Fruit fly (Drosophila melanogaster) Kc167 (cell line): ENCODE measurements around the gene CG43390.

Experiments
- Myc ChIP-seq: fragments of >200 bp; optimal IDR thresholded peaks from 2 replicates; lab custom pipeline; 2017; ENCODE audit warnings: missing external identifiers
- insv ChIP-seq: fragments of >200 bp; optimal IDR thresholded peaks from 3 replicates; lab custom pipeline; 2018; ENCODE audit warnings: missing external identifiers
- psq ChIP-seq: fragments of >200 bp; optimal IDR thresholded peaks from 2 replicates; lab custom pipeline; 2017; ENCODE audit warnings: missing external identifiers

DNA sequence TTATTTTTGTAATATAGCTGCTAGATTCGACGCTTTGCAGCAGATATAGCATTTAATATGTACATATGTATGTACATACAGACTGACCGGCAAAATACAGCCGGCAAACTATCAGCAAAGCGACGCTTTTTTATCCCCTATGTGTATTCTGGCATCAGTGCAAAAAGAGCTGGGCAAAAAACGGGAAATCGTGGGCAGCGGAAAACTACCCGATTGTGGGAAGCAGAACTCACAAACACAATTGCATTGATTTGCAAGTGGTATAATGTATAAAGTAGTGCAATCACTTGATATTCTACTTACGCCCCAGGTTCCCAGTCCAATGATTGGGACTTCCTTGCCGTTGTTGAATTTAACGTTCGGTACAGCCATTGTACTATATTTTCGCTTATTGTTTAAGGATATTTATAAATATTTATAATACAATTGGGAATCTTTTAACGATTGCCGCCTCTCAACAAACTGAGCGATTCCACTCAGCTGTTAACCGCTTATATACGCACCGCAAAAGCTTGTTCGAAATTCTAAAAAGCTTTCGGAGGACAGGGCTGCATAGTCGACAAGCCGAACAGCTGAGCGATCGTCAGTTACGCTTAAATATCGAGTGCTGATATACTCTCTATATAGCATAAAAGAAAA is 43.6 kb upstream of the CG43390 start:
- TF ChIP-seq Myc (no peak), insv (lab: Kevin White, UChicago) (no peak), psq (lab: Kevin White, UChicago) (no peak)
